Fruit fly (Drosophila melanogaster) ovary, adult (tissue): ENCODE measurements around the gene wb.
A peak's percentile ranks its signal among the peaks of the same experiment; 100 is the strongest.

Experiments used
- CG17801 ChIP-seq: fragments of 200-800 bp; optimal IDR thresholded peaks from 2 replicates; lab custom pipeline; 2019; ENCODE audit warnings: missing biosample characterization, mild to moderate bottlenecking, missing genetic modification characterization, moderate library complexity; ENCODE audit not compliant: partially characterized antibody

The wb gene

dm6 chr2L:14355033-14355851, 92.4 kb downstream of the wb start, which contains the start of gene Rab14:
Gene Rab14 (plus strand): TSS chr2L:14355145.
- peak; percentile 47 for TF ChIP-seq CG17801 (GFP tag; lab: Kevin White, UChicago)

DNA sequence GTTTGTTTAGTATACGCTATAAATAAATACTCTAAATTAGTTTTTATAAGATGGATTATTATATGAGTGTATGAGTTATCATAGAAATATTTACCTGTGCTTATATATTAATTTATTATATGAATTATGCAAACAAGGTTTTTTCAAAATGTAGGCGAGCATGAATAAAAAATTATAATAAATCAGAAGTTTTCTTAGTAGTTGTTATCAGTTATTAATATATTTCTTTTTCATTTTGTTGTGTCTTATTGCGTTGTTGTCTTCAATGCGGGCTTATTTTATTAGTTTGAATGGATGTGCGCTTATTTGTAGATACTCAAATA, 93.0 kb downstream of the wb start:
- TF ChIP-seq CG17801 (GFP tag; lab: Kevin White, UChicago): no peak

DNA sequence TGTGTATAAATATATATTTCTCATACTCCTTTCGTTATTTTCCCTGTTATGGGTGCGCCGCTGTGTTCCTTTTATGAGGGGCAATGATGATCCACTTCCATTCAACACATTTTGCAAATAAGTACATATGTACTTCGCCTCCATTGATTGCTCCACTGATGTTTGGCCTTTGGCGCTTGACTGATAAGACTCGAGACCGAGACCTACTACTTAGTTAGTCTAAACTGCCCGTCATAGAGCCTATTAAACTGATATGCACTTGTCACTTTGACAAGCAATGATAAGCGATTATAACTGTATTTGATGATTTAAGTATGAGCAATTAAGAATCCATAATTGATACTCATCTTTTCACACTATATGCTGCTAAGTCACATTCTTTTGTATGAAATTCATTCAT, 93.5 kb downstream of the wb start:
- TF ChIP-seq CG17801 (GFP tag; lab: Kevin White, UChicago): no peak

- TF ChIP-seq CG17801 (GFP tag; lab: Kevin White, UChicago): no peak
These were observed 94.1 kb downstream of the wb start for dm6 chr2L:14356793-14357372.

dm6 chr2L:14358780-14359462, 96.1 kb downstream of the wb start, which contains the start of gene Pgant35A:
Gene Pgant35A (plus strand): TSS chr2L:14359252.
- no peak for TF ChIP-seq CG17801 (GFP tag; lab: Kevin White, UChicago)

dm6 chr2L:14361281-14361680, 98.5 kb downstream of the wb start:
- TF ChIP-seq CG17801 (GFP tag; lab: Kevin White, UChicago): no peak

DNA sequence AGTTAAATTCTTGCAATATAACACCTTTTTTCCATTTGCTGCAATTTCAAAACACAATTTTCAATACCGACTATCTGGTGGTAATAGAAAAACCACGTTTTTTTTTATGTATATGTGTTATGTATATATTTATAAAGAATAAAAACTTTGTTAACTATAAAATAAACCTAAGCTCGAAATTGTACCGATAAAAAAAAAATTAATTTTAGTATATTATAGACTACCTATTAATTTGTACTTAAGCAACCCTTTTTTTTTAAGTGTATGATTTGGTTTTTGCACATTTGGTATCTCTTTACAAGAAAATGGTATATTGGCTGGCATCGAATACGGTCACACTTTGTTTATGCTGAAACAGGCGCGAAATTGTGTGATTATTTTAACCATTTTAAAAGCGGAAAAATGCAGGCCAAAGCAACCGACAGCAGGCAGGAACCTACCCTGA, 98.9 kb downstream of the wb start, which contains the start of gene spel1:
Gene spel1 (plus strand): TSS at position 334 of the 445 bp plus-strand sequence.
- peak; percentile 72 for TF ChIP-seq CG17801 (GFP tag; lab: Kevin White, UChicago)

DNA sequence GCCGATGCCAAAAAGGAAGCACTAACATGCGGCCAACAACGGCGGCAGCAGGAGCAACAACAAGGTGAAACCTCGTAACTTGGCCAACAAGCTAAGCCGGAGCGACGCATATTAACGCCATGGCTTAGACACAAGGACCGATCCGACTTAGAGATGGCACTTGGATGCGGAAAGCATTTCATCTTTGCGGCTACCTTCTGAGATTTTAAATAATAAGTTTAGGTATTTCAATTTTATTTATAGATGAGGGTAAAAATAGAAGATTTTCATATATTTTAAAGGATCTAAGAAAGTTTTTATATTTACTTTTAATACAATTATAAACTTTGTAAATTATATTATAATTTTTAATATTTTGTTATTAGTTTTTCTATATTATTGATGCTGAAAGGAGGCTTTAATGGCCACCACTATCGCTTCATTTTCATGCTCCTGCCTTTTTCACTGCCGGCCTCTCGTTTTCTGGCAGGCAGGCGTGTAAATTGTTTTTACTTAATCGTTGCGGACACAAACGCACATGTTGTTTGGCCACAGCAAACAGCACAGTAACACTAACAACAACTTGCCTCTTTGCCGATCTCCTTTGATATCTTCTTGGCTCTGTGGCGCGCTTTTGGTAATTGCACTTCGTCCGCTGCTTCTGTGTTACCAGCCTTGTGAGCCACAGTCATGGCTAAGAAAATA, 103.9 kb downstream of the wb start:
- TF ChIP-seq CG17801 (GFP tag; lab: Kevin White, UChicago): no peak

- TF ChIP-seq CG17801 (GFP tag; lab: Kevin White, UChicago): no peak
These were observed 104.4 kb downstream of the wb start for dm6 chr2L:14367274-14367669.

DNA sequence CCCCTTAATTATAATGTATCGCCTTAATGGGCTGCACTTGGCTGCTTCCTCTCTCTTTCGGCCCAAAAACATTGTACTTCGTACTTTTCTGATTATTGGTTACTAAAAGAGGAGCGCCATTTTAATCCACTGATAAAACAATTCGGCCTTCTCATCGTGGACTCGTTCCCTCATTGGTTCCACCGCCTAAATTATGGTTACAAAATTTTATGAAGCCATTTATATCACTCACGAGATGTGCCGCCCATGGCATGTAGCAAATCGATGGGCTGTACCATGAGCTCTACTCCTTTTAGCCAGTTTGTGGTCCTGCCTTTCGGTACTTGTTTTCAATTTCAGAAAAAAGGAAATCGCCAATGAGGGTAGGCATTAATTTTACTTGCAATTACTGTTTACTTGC, 106.0 kb downstream of the wb start:
- no peak for TF ChIP-seq CG17801 (GFP tag; lab: Kevin White, UChicago)

- no peak for TF ChIP-seq CG17801 (GFP tag; lab: Kevin White, UChicago)
These were observed 107.3 kb downstream of the wb start for dm6 chr2L:14369933-14370776.

DNA sequence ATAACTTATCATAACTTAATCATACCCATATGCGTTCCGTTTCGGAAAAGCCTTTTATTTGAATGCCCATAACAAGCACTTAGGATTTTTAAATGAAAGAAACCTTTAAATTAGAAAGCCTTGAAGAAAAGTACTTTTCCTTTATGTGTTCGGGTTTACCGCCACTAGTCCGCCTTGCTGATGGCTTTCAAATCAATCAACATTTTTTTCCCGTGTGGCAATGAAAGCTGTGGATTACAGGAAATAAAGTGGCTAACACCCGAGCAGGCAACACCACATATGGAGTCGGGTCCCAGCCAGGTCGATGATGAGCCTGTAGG, 107.9 kb downstream of the wb start:
- no peak for TF ChIP-seq CG17801 (GFP tag; lab: Kevin White, UChicago)

DNA sequence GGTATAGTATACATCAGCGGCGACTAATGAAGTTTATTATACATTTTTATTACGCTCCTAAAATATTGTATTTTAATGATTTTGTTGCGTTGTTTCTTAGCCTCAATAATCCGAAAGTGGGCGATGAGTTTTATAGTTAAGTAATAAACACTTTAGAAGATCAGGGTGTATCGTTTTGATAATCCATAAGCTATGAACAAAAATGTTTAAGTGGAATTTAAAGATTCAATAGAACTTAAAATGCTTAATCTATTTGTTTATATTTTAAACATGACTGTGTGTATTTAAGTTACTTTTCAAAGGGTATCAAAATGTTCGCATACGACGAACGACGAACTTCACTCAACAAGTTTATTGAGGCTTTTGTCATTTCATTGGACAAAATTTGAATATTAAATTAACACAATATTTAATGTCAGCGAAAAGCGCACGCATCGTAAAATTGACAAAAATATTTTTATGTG, 109.5 kb downstream of the wb start:
- TF ChIP-seq CG17801 (GFP tag; lab: Kevin White, UChicago): no peak

DNA sequence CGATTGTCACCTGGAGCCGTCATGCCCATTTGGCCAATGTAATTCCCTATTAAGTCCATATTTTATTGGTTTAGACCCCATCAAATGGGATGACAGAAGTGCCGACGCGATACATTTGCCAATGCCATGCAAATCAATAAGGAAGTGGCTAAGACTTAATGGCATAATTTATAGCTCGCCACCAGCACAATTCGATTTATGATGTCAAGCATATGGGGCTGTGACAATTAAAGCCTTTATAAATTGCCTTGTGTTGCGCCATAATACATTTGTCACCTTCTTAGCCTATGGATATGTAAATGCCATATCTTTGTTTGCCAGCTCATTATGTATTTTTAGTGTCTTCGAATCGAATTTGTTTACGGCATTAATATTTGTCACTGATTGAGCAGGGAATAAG, 110.4 kb downstream of the wb start:
- no peak for TF ChIP-seq CG17801 (GFP tag; lab: Kevin White, UChicago)
